Worm (Caenorhabditis elegans) whole organism, young adult: ENCODE measurements around the gene srbc-16.

Experiments used
- T07F8.4 ChIP-seq: sonication (generic microtip); optimal IDR thresholded peaks from 2 replicates; lab custom pipeline; 2016; ENCODE audit warnings: mild to moderate bottlenecking, missing genetic modification characterization, moderate library complexity, missing compliant biosample characterization
- attf-5 ChIP-seq: fragments of 200-800 bp; sonication (Bioruptor generic); optimal IDR thresholded peaks from 2 replicates; lab custom pipeline; 2018; ENCODE audit warnings: mild to moderate bottlenecking, missing genetic modification characterization, missing compliant biosample characterization
- cebp-1 ChIP-seq, 2 experiments: fragments of 200-800 bp in 1 of 2; sonication (Bioruptor generic) in 1 of 2; sonication (generic microtip) in 1 of 2; IDR thresholded peaks in 1 of 2; optimal IDR thresholded peaks in 1 of 2; 2 replicates each; pipeline versions ENCODE4 v1.3.6 to Lab custom; 2017 to 2022; ENCODE audit warnings: missing compliant biosample characterization in 2 of 2, missing genetic modification characterization in 2 of 2, mild to moderate bottlenecking in 1 of 2, missing genetic modification reagents in 1 of 2, moderate library complexity in 1 of 2
- ceh-40 ChIP-seq: fragments of 200-800 bp; sonication (Bioruptor generic); IDR thresholded peaks from 2 replicates; pipeline ENCODE4 v1.3.6; 2022; ENCODE audit warnings: missing genetic modification characterization, missing compliant biosample characterization
- fkh-3 ChIP-seq: sonication (generic microtip); optimal IDR thresholded peaks from 2 replicates; lab custom pipeline; 2016; ENCODE audit warnings: mild to moderate bottlenecking, missing genetic modification characterization, missing compliant biosample characterization
- hmg-1.2 ChIP-seq: fragments of 200-800 bp; sonication (Bioruptor generic); IDR thresholded peaks from 2 replicates; pipeline ENCODE4 v1.3.6; 2022; ENCODE audit warnings: missing genetic modification reagents, missing genetic modification characterization, missing compliant biosample characterization
- nhr-80 ChIP-seq: sonication (generic microtip); optimal IDR thresholded peaks from 2 replicates; lab custom pipeline; 2016; ENCODE audit warnings: missing genetic modification characterization, missing compliant biosample characterization

Gene srbc-16

ce11 chrV:2230912-2231311 is 49.1 kb downstream of the srbc-16 start, which contains the start of gene nhr-134:
nhr-134 (plus strand) TSS chrV:2231223.
- no peak for TF ChIP-seq ceh-40 (GFP tag; lab: Robert Waterston, UW)
- TF ChIP-seq nhr-80 (tag; lab: Kevin White, UChicago), result peak; percentile 4
- peak; percentile 52; the same call in 1 of the 2 replicates for TF ChIP-seq hmg-1.2 (GFP tag; lab: Robert Waterston, UW)
- TF ChIP-seq fkh-3 (tag; lab: Kevin White, UChicago), result no peak
- no peak for TF ChIP-seq cebp-1 (GFP tag; IDR thresholded peaks at IDR 0.05; lab: Robert Waterston, UW)
- peak; percentile 25 for TF ChIP-seq cebp-1 (tag; optimal IDR thresholded peaks at IDR 0.05; lab: Kevin White, UChicago)
- no peak for TF ChIP-seq T07F8.4
- TF ChIP-seq attf-5, result peak; percentile 34
- TF ChIP-seq, all 124 proteins: peak for 4
